Worm (Caenorhabditis elegans) whole organism, L1 larva: ENCODE measurements around the gene gpd-1.

Source experiments
- C04F5.9 ChIP-seq: sonication (generic microtip); optimal IDR thresholded peaks from 2 replicates; lab custom pipeline; 2016; ENCODE audit warnings: missing genetic modification characterization, missing compliant biosample characterization
- C16A3.4 ChIP-seq: fragments of 150-350 bp; optimal IDR thresholded peaks from 2 replicates; lab custom pipeline; 2014; ENCODE audit warnings: missing biosample characterization, missing genetic modification characterization
- aha-1 ChIP-seq: fragments of 150-350 bp; optimal IDR thresholded peaks from 2 replicates; lab custom pipeline; 2014; ENCODE audit warnings: missing biosample characterization, missing genetic modification characterization

DNA sequence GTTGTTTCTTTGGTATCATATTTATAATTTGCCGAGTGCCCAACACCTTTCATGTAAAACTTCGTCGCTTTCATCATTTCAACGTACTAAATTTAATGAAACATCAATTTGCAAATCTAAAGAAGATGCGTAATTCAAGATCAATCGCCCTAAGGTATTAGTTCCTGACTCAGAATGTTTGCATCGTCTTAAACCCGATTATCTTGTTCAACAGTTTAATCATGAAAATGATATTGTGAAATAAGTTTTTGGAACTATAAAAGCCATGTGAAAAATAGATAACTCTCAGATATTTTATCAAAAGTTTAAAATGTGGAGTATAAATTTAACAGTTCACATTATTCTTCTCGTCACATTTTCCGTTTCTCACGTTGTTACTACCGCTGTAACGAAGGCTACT, 46.0 kb downstream of the gpd-1 start, which contains the start of gene E04D5.4:
- TF ChIP-seq aha-1 (tag; lab: Kevin White, UChicago) (no peak), C16A3.4 (tag; lab: Kevin White, UChicago) (no peak), C04F5.9 (tag; lab: Kevin White, UChicago) (no peak)
